Worm (Caenorhabditis elegans): ENCODE measurements around the gene dpy-18.

DNA sequence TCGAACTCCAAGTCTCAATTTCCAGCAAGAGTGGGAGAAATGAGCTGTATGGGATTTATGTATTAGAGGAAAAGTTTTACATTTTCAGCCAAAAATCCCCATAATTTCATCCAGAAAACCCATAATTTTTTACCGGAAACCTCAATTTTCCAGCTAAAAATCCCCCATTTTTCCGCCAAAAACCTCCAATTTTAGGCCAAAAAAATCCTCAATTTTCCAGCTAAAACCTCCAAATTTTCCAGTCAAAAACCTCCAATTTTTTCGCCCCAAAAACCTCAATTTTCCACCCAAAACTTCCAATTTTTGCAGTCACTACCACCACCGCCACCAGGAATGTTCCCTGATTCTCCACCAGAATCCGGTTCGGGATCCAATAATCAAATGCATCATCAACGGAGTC is 36.3 kb downstream of the dpy-18 start:
- TF ChIP-seq egl-27 (tag; optimal IDR thresholded peaks at IDR 0.05) (no peak), nhr-42 (GFP tag; IDR thresholded peaks at IDR 0.05) (no peak), nhr-76 (tag; optimal IDR thresholded peaks at IDR 0.05) (no peak), lsy-2 (tag; optimal IDR thresholded peaks at IDR 0.05) (no peak), unc-62 (GFP tag; optimal IDR thresholded peaks at IDR 0.05 in 1 of 2) (peak in 1 of 2 experiments; percentile 95), unc-62 (tag; optimal IDR thresholded peaks at IDR 0.05) (no peak), snpc-4 (tag; optimal IDR thresholded peaks at IDR 0.05) (no peak), ama-1 (optimal IDR thresholded peaks at IDR 0.05) (no peak), F49E8.2 (tag; optimal IDR thresholded peaks at IDR 0.05; ENCODE audit: borderline replicate concordance) (no peak), snpc-1.2 (GFP tag; IDR thresholded peaks at IDR 0.05) (no peak), T20F7.1 (GFP tag; optimal IDR thresholded peaks at IDR 0.05) (no peak), ceh-82 (tag; optimal IDR thresholded peaks at IDR 0.05) (no peak)
